Worm (Caenorhabditis elegans): ENCODE measurements around the gene ZK355.2.

DNA sequence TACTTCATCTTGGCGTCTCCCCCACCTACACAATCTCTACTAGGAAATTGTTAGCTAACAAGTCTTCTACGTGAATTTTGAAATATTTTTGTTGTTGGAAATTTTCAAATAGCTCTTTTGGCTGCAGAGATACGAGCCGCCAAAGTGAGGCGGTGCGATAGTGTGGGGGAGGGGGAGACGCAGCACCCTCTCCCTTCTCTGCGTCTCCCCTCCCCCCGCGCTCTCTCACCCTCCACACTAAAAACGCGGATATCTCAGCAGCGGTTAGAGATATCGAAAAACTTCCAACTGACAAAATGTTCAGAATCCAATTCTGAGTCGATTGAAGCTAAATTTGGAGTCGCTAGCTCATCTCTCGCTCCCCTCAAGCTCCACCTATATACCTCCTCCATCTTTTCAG lies 1.3 kb downstream of the ZK355.2 start:
- TF ChIP-seq dao-5 (tag; optimal IDR thresholded peaks at IDR 0.05): no peak
- TF ChIP-seq him-1 (tag; optimal IDR thresholded peaks at IDR 0.05): no peak
- no peak for TF ChIP-seq W03F9.2 (tag; optimal IDR thresholded peaks at IDR 0.05)
